Fruit fly (Drosophila melanogaster) Kc167 (cell line): ENCODE results near the gene CG14613.

Experiments used
- Myc ChIP-seq: fragments of >200 bp; optimal IDR thresholded peaks from 2 replicates; lab custom pipeline; 2017; ENCODE audit warnings: missing external identifiers
- Sin3A ChIP-seq: fragments of >200 bp; optimal IDR thresholded peaks from 2 replicates; lab custom pipeline; 2018; ENCODE audit warnings: missing external identifiers
- h ChIP-seq: fragments of >200 bp; optimal IDR thresholded peaks from 3 replicates; lab custom pipeline; 2018; ENCODE audit warnings: missing external identifiers
- insv ChIP-seq: fragments of >200 bp; optimal IDR thresholded peaks from 3 replicates; lab custom pipeline; 2018; ENCODE audit warnings: missing external identifiers
- psq ChIP-seq: fragments of >200 bp; optimal IDR thresholded peaks from 2 replicates; lab custom pipeline; 2017; ENCODE audit warnings: missing external identifiers
- ttk ChIP-seq: sonication (Bioruptor generic); optimal IDR thresholded peaks from 2 replicates; lab custom pipeline; 2017; ENCODE audit warnings: missing external identifiers

DNA sequence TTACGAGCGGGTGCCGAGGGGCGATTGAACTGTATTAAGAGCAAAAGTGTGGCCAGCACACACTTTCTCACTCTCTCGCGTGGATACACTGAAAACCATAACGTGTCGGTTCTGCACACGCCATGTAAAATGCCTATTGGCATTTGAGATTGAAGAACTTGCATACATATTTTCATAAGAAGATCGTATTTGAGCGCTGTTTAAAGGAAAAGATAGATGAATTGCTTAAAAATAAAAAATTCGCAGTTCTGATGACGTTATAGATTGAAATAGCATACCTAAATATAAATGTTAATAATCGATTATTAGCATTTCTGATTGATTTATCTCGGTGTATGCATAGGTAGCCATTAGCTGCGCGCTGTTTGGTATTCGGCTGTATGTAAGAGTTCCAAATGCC, 37.3 kb upstream of the CG14613 start:
- no peak for TF ChIP-seq psq (lab: Kevin White, UChicago)
- TF ChIP-seq ttk (lab: Kevin White, UChicago), result no peak
- no peak for TF ChIP-seq h
- TF ChIP-seq insv (lab: Kevin White, UChicago), result no peak
- no peak for TF ChIP-seq Myc (lab: Kevin White, UChicago)
- TF ChIP-seq Sin3A, result no peak
